Worm (Caenorhabditis elegans): ENCODE data around the gene Y53F4B.24.

The Y53F4B.24 gene

ce11 chrII:15111352-15111751, 22.9 kb downstream of the Y53F4B.24 start:
- TF ChIP-seq hlh-1 (tag; optimal IDR thresholded peaks at IDR 0.05) (no peak), ceh-83 (GFP tag; optimal IDR thresholded peaks at IDR 0.05) (no peak), mab-5 (tag; optimal IDR thresholded peaks at IDR 0.05) (no peak), unc-120 (tag; optimal IDR thresholded peaks at IDR 0.05; ENCODE audit: poor library complexity, severe bottlenecking) (no peak), elt-3 (tag; optimal IDR thresholded peaks at IDR 0.05) (no peak)

DNA sequence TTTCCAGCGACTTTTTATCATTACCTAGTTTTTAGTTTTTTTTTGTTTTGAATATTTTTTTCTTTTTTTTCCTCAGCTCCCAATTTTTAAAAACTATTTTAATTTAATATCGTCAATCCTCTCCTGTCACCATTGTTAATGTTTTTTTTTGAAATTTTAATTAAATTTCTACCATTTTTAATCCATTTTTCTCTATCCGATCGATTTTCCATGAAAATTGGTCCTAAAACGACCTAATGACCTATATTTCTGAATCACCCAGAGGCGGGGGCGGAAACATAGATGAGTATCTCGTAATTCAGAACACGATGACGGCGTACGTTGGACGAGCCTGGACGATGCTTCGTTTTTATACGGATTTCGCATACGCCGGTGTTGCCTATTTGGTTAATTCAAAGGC, 24.4 kb downstream of the Y53F4B.24 start, which contains the start of gene Y53F4B.39:
Gene Y53F4B.39 (plus strand): TSS at position 301 of the 400 bp plus-strand sequence.
- TF ChIP-seq lsy-2 (tag; optimal IDR thresholded peaks at IDR 0.05) = no peak
- no peak for TF ChIP-seq ceh-39 (tag; optimal IDR thresholded peaks at IDR 0.05)
- TF ChIP-seq pha-4 (tag; optimal IDR thresholded peaks at IDR 0.05) = no peak
- TF ChIP-seq cnd-1 (tag; optimal IDR thresholded peaks at IDR 0.05) = no peak
- no peak for TF ChIP-seq unc-62 (GFP tag; optimal IDR thresholded peaks at IDR 0.05)
- no peak for TF ChIP-seq flh-1 (GFP tag; optimal IDR thresholded peaks at IDR 0.05)
- TF ChIP-seq unc-120 (tag; optimal IDR thresholded peaks at IDR 0.05; ENCODE audit: poor library complexity, severe bottlenecking) = no peak
- no peak for TF ChIP-seq M03D4.4 (tag; optimal IDR thresholded peaks at IDR 0.05)
- no peak for TF ChIP-seq ceh-83 (GFP tag; optimal IDR thresholded peaks at IDR 0.05)
- TF ChIP-seq drap-1 (GFP tag; optimal IDR thresholded peaks at IDR 0.05) = no peak
- no peak for TF ChIP-seq nhr-76 (tag; optimal IDR thresholded peaks at IDR 0.05)
- TF ChIP-seq ceh-43 (GFP tag; optimal IDR thresholded peaks at IDR 0.05) = no peak
- TF ChIP-seq nhr-12 (tag; optimal IDR thresholded peaks at IDR 0.05) = no peak
- no peak for TF ChIP-seq lin-32 (GFP tag; optimal IDR thresholded peaks at IDR 0.05)
- TF ChIP-seq bed-3 (GFP tag; optimal IDR thresholded peaks at IDR 0.05) = no peak

DNA sequence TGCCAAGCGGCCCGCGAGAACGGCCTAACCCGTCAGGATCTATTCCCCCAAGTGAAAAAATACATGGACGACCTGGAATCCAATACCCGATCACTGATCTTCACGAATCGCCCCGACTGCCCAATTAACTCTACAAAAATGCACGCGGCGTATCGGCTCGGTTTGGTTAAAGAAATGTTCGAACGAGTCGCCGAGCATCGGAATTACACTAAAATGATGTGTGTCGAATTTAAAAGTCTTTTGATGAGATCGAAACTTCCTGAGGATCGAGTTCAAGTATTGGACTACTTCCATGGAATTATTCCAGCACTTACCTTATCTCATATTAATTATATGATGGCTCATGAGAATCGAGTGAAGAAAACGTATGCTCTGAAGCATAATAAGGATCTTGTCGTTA, 27.0 kb downstream of the Y53F4B.24 start:
- TF ChIP-seq sptf-1 (tag; optimal IDR thresholded peaks at IDR 0.05) (no peak), lsy-2 (tag; optimal IDR thresholded peaks at IDR 0.05) (no peak), unc-62 (GFP tag; optimal IDR thresholded peaks at IDR 0.05) (no peak)

- TF ChIP-seq ceh-43 (GFP tag; optimal IDR thresholded peaks at IDR 0.05) (no peak), lsy-2 (tag; optimal IDR thresholded peaks at IDR 0.05) (no peak)
Observed at ce11 chrII:15089896-15090230, 44.4 kb downstream of the Y53F4B.24 start, which contains the start of gene Y53F4B.21. Gene Y53F4B.21 (plus strand): TSS chrII:15090180.

- TF ChIP-seq ceh-83 (GFP tag; optimal IDR thresholded peaks at IDR 0.05) (peak; percentile 45), M03D4.4 (tag; optimal IDR thresholded peaks at IDR 0.05) (peak; percentile 5), nhr-28 (tag; optimal IDR thresholded peaks at IDR 0.05) (no peak), ces-1 (GFP tag; optimal IDR thresholded peaks at IDR 0.05) (peak; percentile 34), nhr-237 (tag; optimal IDR thresholded peaks at IDR 0.05) (peak; percentile 15)
Observed at ce11 chrII:15089086-15089895, 44.9 kb downstream of the Y53F4B.24 start.

DNA sequence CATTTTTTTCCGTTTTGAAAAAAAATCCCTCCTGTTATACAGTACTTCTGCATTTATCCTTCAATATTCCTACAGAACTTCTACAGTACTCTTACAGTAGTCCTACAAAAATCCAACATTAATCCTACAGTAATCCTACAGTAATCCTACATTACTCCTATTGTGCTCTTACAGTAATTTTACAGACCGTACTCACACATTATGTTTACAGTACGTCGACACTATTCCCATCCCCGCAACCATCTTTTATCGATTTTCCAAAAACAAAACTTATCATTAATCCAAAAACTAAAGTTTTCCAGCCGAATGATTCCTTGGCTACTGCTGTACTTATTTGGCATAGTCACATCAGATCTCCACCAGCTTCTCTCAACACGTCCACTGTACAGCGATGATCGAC, 50.1 kb downstream of the Y53F4B.24 start, which contains the start of gene Y53F4B.20:
Gene Y53F4B.20 (plus strand): TSS at position 301 of the 400 bp plus-strand sequence.
- TF ChIP-seq mls-2 (tag; optimal IDR thresholded peaks at IDR 0.05) (no peak), nhr-28 (tag; optimal IDR thresholded peaks at IDR 0.05) (no peak), lsy-2 (tag; optimal IDR thresholded peaks at IDR 0.05) (no peak), ham-2 (GFP tag; optimal IDR thresholded peaks at IDR 0.05) (no peak), sptf-1 (tag; optimal IDR thresholded peaks at IDR 0.05) (no peak), nhr-2 (tag; optimal IDR thresholded peaks at IDR 0.05) (no peak), ces-1 (GFP tag; optimal IDR thresholded peaks at IDR 0.05) (no peak), zip-8 (tag; optimal IDR thresholded peaks at IDR 0.05) (no peak), mab-5 (tag; optimal IDR thresholded peaks at IDR 0.05) (no peak), mep-1 (tag; optimal IDR thresholded peaks at IDR 0.05) (no peak), ceh-43 (GFP tag; optimal IDR thresholded peaks at IDR 0.05) (no peak), drap-1 (GFP tag; optimal IDR thresholded peaks at IDR 0.05) (no peak), hlh-1 (tag; optimal IDR thresholded peaks at IDR 0.05) (no peak), snpc-4 (tag; optimal IDR thresholded peaks at IDR 0.05) (no peak), blmp-1 (tag; optimal IDR thresholded peaks at IDR 0.05) (no peak), cnd-1 (tag; optimal IDR thresholded peaks at IDR 0.05) (no peak), ceh-83 (GFP tag; optimal IDR thresholded peaks at IDR 0.05) (no peak), flh-1 (GFP tag; optimal IDR thresholded peaks at IDR 0.05) (no peak), nhr-12 (tag; optimal IDR thresholded peaks at IDR 0.05) (no peak)
